Fruit fly (Drosophila melanogaster): ENCODE data around the gene CG4440.

CG4440 gene

DNA sequence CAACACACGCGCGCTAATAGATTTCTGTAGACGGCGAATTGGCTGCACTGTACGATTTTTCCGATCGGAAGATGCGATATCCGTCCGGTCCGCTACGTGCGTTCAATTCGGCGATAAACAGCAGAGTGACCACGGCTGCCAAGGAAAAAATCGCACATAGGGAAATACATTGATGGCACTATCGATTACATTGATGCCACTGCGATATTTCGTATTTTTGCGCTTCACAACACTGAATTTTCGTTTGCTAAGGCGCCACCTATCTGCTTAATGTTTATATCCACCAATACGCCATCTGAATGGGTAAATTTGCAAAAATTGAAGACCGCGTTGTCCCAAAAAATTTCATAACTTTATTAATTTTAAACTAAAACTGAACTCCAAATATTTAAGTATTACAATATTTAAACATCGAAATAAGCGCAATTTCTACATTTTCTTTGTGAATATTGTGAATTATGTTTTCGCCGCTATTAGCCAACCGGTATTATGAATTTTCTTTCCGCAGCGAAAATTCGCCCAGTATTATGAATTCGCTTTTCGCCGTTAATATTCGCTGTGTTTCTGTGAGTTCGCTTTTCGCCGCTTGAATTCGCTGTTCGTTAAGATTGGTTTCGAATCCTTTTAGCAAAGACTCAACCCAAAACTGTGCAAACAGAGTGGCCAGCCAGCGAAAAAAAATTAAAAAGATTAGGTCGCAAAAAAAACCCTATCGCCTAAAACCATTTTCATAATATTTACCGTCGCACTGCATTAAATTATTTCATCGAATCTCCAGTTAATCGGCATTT, 41.9 kb upstream of the CG4440 start, which contains the start of the genes crp and pkaap (continued):
- TF ChIP-seq CG15514 (GFP tag; optimal IDR thresholded peaks at IDR 0.05) (peak; percentile 73), CoRest (tag; optimal IDR thresholded peaks at IDR 0.05) (peak; percentile 56), prd (optimal IDR thresholded peaks at IDR 0.05) (no peak), prd (GFP tag; IDR thresholded peaks at IDR 0.05) (no peak), CG16863 (GFP tag; optimal IDR thresholded peaks at IDR 0.05) (peak; percentile 82), klu (GFP tag; IDR thresholded peaks at IDR 0.05) (no peak), Dll (GFP tag; IDR thresholded peaks at IDR 0.05; ENCODE audit: partially characterized antibody) (no peak), Dip3 (GFP tag; optimal IDR thresholded peaks at IDR 0.05) (peak; percentile 77), CG11696 (GFP tag; IDR thresholded peaks at IDR 0.05) (no peak), dmrt99B (tag; optimal IDR thresholded peaks at IDR 0.05) (no peak), CG14441 (GFP tag; IDR thresholded peaks at IDR 0.05) (no peak), crp (GFP tag; optimal IDR thresholded peaks at IDR 0.05) (peak; percentile 2 to 78), CG8924 (tag; optimal IDR thresholded peaks at IDR 0.05) (peak; percentile 49), CG17912 (GFP tag; optimal IDR thresholded peaks at IDR 0.05) (peak; percentile 74), HLH54F (GFP tag; optimal IDR thresholded peaks at IDR 0.05) (peak; percentile 89), CG4617 (GFP tag; optimal IDR thresholded peaks at IDR 0.05; ENCODE audit: borderline replicate concordance) (peak; percentile 98), pb (GFP tag; optimal IDR thresholded peaks at IDR 0.05) (peak; percentile 54), Asciz (GFP tag; optimal IDR thresholded peaks at IDR 0.05) (peak; percentile 66), hb (GFP tag; IDR thresholded peaks at IDR 0.05; ENCODE audit: partially characterized antibody) (no peak), fru (optimal IDR thresholded peaks at IDR 0.05) (no peak), ftz-f1 (GFP tag; optimal IDR thresholded peaks at IDR 0.05) (peak; percentile 60), H15 (GFP tag; IDR thresholded peaks at IDR 0.05) (no peak), CG1529 (GFP tag; optimal IDR thresholded peaks at IDR 0.05) (peak; percentile 61), CG13123 (GFP tag; optimal IDR thresholded peaks at IDR 0.05) (peak; percentile 73), onecut (GFP tag; IDR thresholded peaks at IDR 0.05) (peak; percentile 78), usp (GFP tag; optimal IDR thresholded peaks at IDR 0.05) (no peak), CG11695 (GFP tag; IDR thresholded peaks at IDR 0.05) (no peak), ind (GFP tag; optimal IDR thresholded peaks at IDR 0.05) (peak; percentile 83), CG33557 (GFP tag; optimal IDR thresholded peaks at IDR 0.05) (peak; percentile 37), lbe (GFP tag; optimal IDR thresholded peaks at IDR 0.05) (peak; percentile 90), CG11560 (tag; IDR thresholded peaks at IDR 0.05) (no peak), wdn (GFP tag; IDR thresholded peaks at IDR 0.05) (no peak), wor (GFP tag; IDR thresholded peaks at IDR 0.05) (no peak), kah (GFP tag; optimal IDR thresholded peaks at IDR 0.05) (no peak), CG4328 (GFP tag; optimal IDR thresholded peaks at IDR 0.05) (peak; percentile 68), gt (GFP tag; IDR thresholded peaks at IDR 0.05) (no peak), CG2116 (GFP tag; optimal IDR thresholded peaks at IDR 0.05) (peak; percentile 76), hkb (optimal IDR thresholded peaks at IDR 0.05) (peak; percentile 60), hkb (GFP tag; IDR thresholded peaks at IDR 0.05) (no peak), CG11085 (GFP tag; IDR thresholded peaks at IDR 0.05) (no peak), sens-2 (GFP tag; IDR thresholded peaks at IDR 0.05) (no peak), jigr1 (GFP tag; IDR thresholded peaks at IDR 0.05) (no peak), CG13775 (GFP tag; optimal IDR thresholded peaks at IDR 0.05) (peak; percentile 58), exex (tag; optimal IDR thresholded peaks at IDR 0.05) (peak; percentile 13), sr (GFP tag; IDR thresholded peaks at IDR 0.05) (no peak), gfzf (GFP tag; optimal IDR thresholded peaks at IDR 0.05) (peak; percentile 98), cad (GFP tag; optimal IDR thresholded peaks at IDR 0.05) (no peak), Dip2 (GFP tag; IDR thresholded peaks at IDR 0.05) (no peak), dm (GFP tag; optimal IDR thresholded peaks at IDR 0.05) (peak; percentile 89), NC2α (GFP tag; optimal IDR thresholded peaks at IDR 0.05) (peak; percentile 75), CG31365 (tag; optimal IDR thresholded peaks at IDR 0.05) (peak; percentile 66), yki (optimal IDR thresholded peaks at IDR 0.05) (no peak)
